Worm (Caenorhabditis elegans) whole organism, early embryonic: Measurements from ENCODE around the gene mcm-3.
A peak's percentile ranks its signal among the peaks of the same experiment; 100 is the strongest.
"Not testable (repeated sequence)": the region's sequence is repeated elsewhere in the genome, so short reads cannot be mapped to it uniquely, and the experiment has no call there.

Experiments
- B0310.2 ChIP-seq: sonication (generic microtip); optimal IDR thresholded peaks from 2 replicates; lab custom pipeline; 2016; ENCODE audit warnings: mild to moderate bottlenecking, missing genetic modification characterization, missing compliant biosample characterization
- F13C5.2 ChIP-seq: sonication (generic microtip); optimal IDR thresholded peaks from 2 replicates; lab custom pipeline; 2017; ENCODE audit warnings: mild to moderate bottlenecking, missing genetic modification characterization, inconsistent platforms, missing compliant biosample characterization
- aly-1 ChIP-seq: sonication (generic microtip); optimal IDR thresholded peaks from 2 replicates; lab custom pipeline; 2016; ENCODE audit warnings: missing genetic modification characterization, missing compliant biosample characterization
- ama-1 ChIP-seq: fragments of 150-350 bp; optimal IDR thresholded peaks from 2 replicates; lab custom pipeline; 2014
- ceh-13 ChIP-seq: fragments of 200-800 bp; sonication (Bioruptor generic); optimal IDR thresholded peaks from 2 replicates; lab custom pipeline; 2018; ENCODE audit warnings: mild to moderate bottlenecking, missing genetic modification characterization, missing compliant biosample characterization
- ceh-36 ChIP-seq: sonication (generic microtip); optimal IDR thresholded peaks from 2 replicates; lab custom pipeline; 2016; ENCODE audit warnings: missing genetic modification characterization, inconsistent platforms, missing compliant biosample characterization
- ets-7 ChIP-seq: sonication (generic microtip); optimal IDR thresholded peaks from 2 replicates; lab custom pipeline; 2016; ENCODE audit warnings: missing genotype, missing genetic modification characterization, missing compliant biosample characterization
- flt-1 ChIP-seq: fragments of 200-800 bp; sonication (Bioruptor generic); IDR thresholded peaks from 2 replicates; pipeline ENCODE4 v1.3.6; 2022; ENCODE audit warnings: missing genetic modification characterization, missing compliant biosample characterization
- hmbx-1 ChIP-seq: sonication (generic microtip); optimal IDR thresholded peaks from 2 replicates; lab custom pipeline; 2016; ENCODE audit warnings: mild to moderate bottlenecking, missing genetic modification characterization, missing compliant biosample characterization
- hmg-4 ChIP-seq: fragments of 200-800 bp; sonication (Bioruptor generic); optimal IDR thresholded peaks from 2 replicates; lab custom pipeline; 2018; ENCODE audit warnings: mild to moderate bottlenecking, missing genetic modification characterization, missing compliant biosample characterization
- hnd-1 ChIP-seq: sonication (generic microtip); optimal IDR thresholded peaks from 2 replicates; lab custom pipeline; 2016; ENCODE audit warnings: missing genetic modification characterization, missing compliant biosample characterization
- pes-1 ChIP-seq: fragments of 200-800 bp; sonication (Bioruptor generic); IDR thresholded peaks from 2 replicates; pipeline ENCODE4 v1.3.6; 2022; ENCODE audit warnings: missing genetic modification reagents, missing genetic modification characterization, missing compliant biosample characterization
- scrt-1 ChIP-seq: fragments of 200-800 bp; sonication (Bioruptor generic); IDR thresholded peaks from 2 replicates; pipeline ENCODE4 v1.3.6; 2022; ENCODE audit warnings: missing genetic modification characterization, missing compliant biosample characterization
- sea-1 ChIP-seq: fragments of 200-800 bp; sonication (Bioruptor generic); conservative IDR thresholded peaks from 2 replicates; pipeline ENCODE4 v1.3.6; 2022; ENCODE audit warnings: missing genetic modification characterization, missing compliant biosample characterization
- tbx-11 ChIP-seq: fragments of 200-800 bp; sonication (Bioruptor generic); IDR thresholded peaks from 2 replicates; pipeline ENCODE4 v1.3.6; 2022; ENCODE audit warnings: missing genetic modification characterization, missing compliant biosample characterization
- tbx-37 ChIP-seq: fragments of 200-800 bp; sonication (Bioruptor generic); conservative IDR thresholded peaks from 2 replicates; pipeline ENCODE4 v1.3.6; 2022; ENCODE audit warnings: missing genetic modification reagents, missing genetic modification characterization, missing compliant biosample characterization
- tra-4 ChIP-seq: sonication (generic microtip); optimal IDR thresholded peaks from 2 replicates; lab custom pipeline; 2017; ENCODE audit warnings: missing genetic modification characterization, missing compliant biosample characterization

The mcm-3 gene

DNA sequence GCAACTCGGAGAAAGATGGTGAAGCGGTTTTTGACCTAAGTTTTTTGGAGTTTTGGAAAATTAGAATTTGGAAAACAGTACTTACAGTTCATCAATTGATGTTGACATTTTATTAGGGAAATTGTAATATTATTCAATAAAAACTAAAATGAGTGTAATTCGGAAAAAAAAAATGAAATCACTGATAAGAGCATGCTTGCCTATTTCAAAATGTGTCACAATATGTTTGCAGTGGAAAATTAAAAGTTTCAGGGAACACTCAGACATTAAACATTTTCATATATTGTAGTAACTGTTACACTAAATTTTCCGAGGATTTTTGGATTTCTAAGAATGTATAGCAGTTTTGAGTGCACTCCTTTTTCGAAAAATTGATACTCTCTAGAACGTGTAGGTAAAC is 7.0 kb downstream of the mcm-3 start, which contains the start of the genes fbxa-82 and C25D7.5:
Gene fbxa-82 (minus strand): TSS at position 163 of the 400 bp plus-strand sequence.
Gene C25D7.5 (plus strand): TSS at position 283 of the 400 bp plus-strand sequence.
- TF ChIP-seq ceh-13 (GFP tag; lab: Kevin White, UChicago) (no peak), tra-4 (tag; lab: Kevin White, UChicago) (no peak), tbx-37 (no peak), hnd-1 (tag; lab: Kevin White, UChicago) (no peak), sea-1 (GFP tag; lab: Robert Waterston, UW) (no peak), hmbx-1 (tag; lab: Kevin White, UChicago) (no peak), pes-1 (GFP tag; lab: Robert Waterston, UW) (no peak), F13C5.2 (tag; lab: Kevin White, UChicago) (no peak), scrt-1 (GFP tag; lab: Robert Waterston, UW) (no peak)

DNA sequence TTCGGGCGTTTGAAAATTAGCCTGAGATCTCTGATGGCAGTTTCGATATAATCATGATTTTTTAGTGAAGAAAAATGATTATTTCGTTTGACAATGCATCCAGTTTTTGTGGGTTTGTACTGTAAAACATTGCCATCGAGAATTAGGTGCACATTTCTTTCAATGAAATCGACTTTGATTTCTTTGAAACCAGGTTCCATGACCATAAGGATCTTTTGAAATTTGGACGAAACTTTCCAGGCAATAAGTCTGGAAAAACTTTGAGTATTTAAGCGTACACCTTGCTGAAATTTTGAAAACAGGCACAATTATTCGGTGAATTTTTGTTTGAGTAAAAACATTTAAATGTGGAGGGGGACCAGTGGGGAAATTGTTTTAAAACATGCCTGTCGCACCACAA is 7.7 kb downstream of the mcm-3 start:
- TF ChIP-seq B0310.2 (tag; lab: Kevin White, UChicago) (no peak), ceh-13 (GFP tag; lab: Kevin White, UChicago) (no peak), hnd-1 (tag; lab: Kevin White, UChicago) (no peak), ama-1 (lab: Kevin White, UChicago) (no peak), tbx-11 (GFP tag; lab: Robert Waterston, UW) (no peak), F13C5.2 (tag; lab: Kevin White, UChicago) (no peak), pes-1 (GFP tag; lab: Robert Waterston, UW) (no peak), tra-4 (tag; lab: Kevin White, UChicago) (no peak), tbx-37 (no peak), sea-1 (GFP tag; lab: Robert Waterston, UW) (no peak), hmbx-1 (tag; lab: Kevin White, UChicago) (no peak), aly-1 (no peak), hmg-4 (GFP tag; lab: Kevin White, UChicago) (no peak), flt-1 (GFP tag; lab: Robert Waterston, UW) (no peak), ets-7 (tag; lab: Kevin White, UChicago) (no peak), ceh-36 (tag; lab: Kevin White, UChicago) (no peak), scrt-1 (GFP tag; lab: Robert Waterston, UW) (no peak)

DNA sequence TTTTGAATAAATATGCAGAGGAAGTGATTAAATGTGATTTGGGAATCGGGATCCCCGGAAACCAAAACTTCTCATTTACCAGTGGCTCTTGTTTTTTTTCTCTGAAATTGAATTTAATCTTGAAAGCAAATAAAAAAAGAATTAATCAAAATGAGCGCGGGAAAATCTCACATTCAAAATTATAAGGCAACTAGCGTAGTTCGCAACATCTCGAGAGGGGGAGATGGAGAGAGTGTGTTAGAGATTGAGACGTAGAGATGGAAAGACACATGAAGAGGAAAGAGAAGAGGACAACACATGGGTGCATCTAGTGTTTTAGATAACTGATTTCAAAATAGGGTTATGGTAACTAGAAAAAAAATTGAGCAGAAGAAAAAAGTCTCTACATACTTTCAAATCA is 11.3 kb downstream of the mcm-3 start, which contains the start of gene sdc-3:
Gene sdc-3 (minus strand): TSS at position 101 of the 400 bp plus-strand sequence.
- no peak for TF ChIP-seq tbx-37

DNA sequence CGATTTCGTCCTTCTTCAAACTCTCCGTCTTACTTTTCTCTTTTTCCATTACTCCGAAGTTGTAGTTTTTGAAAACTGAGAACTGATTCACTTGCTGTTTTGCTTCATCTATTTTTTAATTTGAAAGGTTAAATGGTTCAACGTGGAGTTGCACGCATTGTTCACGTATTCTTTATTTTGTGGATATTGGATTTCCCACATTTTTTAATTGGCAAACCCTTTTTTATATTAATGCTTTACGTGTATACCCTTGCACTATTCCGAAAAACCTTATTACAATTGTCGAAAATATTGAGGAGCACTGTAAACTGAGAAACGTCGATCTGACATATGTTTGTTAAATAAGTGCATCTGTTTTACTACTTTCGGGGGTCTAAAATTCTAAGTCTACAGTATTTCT is 22.6 kb downstream of the mcm-3 start, which contains the start of gene melo-3:
Gene melo-3 (minus strand): TSS at position 101 of the 400 bp plus-strand sequence.
- not testable (repeated sequence) for TF ChIP-seq aly-1; ceh-13 (GFP tag; lab: Kevin White, UChicago); ets-7 (tag; lab: Kevin White, UChicago)

DNA sequence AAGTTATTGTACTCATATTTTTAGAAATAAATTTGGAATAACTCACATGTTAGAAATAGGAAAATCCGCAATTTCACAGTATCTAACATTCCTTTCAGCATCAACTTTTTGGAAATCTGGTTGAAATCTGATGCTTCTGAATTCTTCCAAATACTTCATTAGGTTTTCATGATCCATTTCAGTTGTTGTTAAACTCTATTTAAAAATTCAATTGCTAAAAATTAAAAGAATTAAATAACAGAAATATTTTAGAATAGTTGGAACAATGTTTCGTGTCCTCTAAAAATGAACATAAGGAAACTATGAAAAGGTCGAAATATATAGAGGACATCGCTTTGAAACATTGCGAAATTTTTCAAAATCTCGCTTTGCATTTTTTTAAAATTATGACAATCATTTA is 28.0 kb downstream of the mcm-3 start, which contains the start of gene cng-1:
Gene cng-1 (minus strand): TSS at position 101 of the 400 bp plus-strand sequence.
- not testable (repeated sequence) for TF ChIP-seq flt-1 (GFP tag; lab: Robert Waterston, UW); tra-4 (tag; lab: Kevin White, UChicago); B0310.2 (tag; lab: Kevin White, UChicago)

DNA sequence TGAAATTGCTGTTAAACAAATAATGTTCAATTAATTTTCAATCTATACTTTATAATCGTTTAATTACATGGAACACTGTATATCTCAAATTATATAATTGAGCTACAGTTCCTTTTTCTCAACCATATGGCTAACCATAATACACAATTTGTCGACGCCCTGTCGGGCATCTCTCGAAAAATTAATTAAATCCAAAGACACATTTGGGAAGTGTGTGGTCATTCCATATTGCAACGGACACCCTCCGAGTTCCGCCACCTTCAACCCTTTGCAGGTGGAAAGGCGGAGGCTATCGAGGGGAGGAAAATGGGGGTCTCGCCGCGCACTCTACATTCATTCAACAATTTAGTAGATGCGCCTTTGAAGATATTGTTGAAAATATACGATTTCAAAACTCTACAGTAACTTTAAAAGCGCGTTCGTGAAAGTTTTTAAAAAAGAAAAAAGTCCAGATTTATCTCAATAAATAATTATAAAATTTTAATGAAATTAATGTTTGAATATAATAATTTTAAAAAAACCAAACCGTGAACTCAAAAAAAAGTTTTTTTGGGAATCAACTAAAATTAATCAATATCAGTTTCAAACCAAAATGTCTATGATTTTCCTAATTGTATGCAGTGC is 30.4 kb downstream of the mcm-3 start, which contains the start of gene F14H8.8:
Gene F14H8.8 (plus strand): TSS at position 574 of the 624 bp plus-strand sequence.
- TF ChIP-seq tbx-11 (GFP tag; lab: Robert Waterston, UW), result no peak
- TF ChIP-seq hmbx-1 (tag; lab: Kevin White, UChicago), result no peak
- TF ChIP-seq ceh-36 (tag; lab: Kevin White, UChicago), result peak; percentile 2
- TF ChIP-seq flt-1 (GFP tag; lab: Robert Waterston, UW), result no peak
- peak; percentile 12 for TF ChIP-seq hmg-4 (GFP tag; lab: Kevin White, UChicago)
- no peak for TF ChIP-seq ets-7 (tag; lab: Kevin White, UChicago)
- no peak for TF ChIP-seq pes-1 (GFP tag; lab: Robert Waterston, UW)

DNA sequence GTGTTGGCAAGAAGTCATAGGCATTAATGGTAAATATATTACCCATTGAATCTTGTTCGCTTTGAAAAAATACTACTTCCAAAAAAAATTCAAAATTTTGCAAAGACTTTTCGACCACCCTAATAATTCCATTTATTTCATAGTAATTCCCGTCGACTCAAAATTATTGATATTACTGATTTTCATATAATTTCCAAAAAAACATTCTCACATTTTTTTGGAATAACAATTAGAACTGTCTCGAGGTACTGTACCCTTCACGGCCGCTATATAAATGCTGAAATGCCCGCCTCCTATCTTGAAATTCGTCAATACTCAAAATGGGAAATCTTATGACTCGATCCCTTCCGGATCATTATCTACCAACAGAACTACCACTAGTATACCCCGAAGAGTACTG is 35.9 kb downstream of the mcm-3 start, which contains the start of gene F14H8.4:
Gene F14H8.4 (plus strand): TSS at position 301 of the 400 bp plus-strand sequence.
- TF ChIP-seq sea-1 (GFP tag; lab: Robert Waterston, UW) (no peak), scrt-1 (GFP tag; lab: Robert Waterston, UW) (no peak), hmg-4 (GFP tag; lab: Kevin White, UChicago) (no peak), F13C5.2 (tag; lab: Kevin White, UChicago) (no peak), ama-1 (lab: Kevin White, UChicago) (no peak), hnd-1 (tag; lab: Kevin White, UChicago) (no peak), B0310.2 (tag; lab: Kevin White, UChicago) (no peak), tbx-11 (GFP tag; lab: Robert Waterston, UW) (no peak)

DNA sequence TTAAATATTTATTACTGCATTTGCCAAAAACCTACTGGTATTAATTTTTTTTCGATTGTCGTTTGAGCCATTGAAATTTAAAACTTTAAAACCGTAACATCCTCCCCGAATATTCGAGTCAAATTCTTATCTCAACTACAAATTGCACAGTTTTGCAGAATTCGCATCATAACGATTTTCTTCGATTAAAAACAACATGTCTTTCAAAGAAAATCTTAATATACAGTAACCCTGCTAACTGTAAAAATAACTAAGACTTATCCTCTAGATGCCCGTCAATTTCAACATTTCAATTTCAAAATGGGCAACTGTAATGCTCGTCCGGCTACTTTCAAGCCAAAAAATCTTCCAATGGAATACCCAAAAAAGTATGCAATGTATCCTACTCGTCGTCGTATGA is 38.7 kb downstream of the mcm-3 start, which contains the start of gene F14H8.5:
Gene F14H8.5 (plus strand): TSS at position 301 of the 400 bp plus-strand sequence.
- no peak for TF ChIP-seq tbx-11 (GFP tag; lab: Robert Waterston, UW)
- TF ChIP-seq flt-1 (GFP tag; lab: Robert Waterston, UW), result no peak
- no peak for TF ChIP-seq pes-1 (GFP tag; lab: Robert Waterston, UW)
- no peak for TF ChIP-seq hnd-1 (tag; lab: Kevin White, UChicago)
- no peak for TF ChIP-seq scrt-1 (GFP tag; lab: Robert Waterston, UW)
- TF ChIP-seq ceh-13 (GFP tag; lab: Kevin White, UChicago), result no peak
- TF ChIP-seq tbx-37, result no peak
- TF ChIP-seq F13C5.2 (tag; lab: Kevin White, UChicago), result no peak
- TF ChIP-seq B0310.2 (tag; lab: Kevin White, UChicago), result no peak
- no peak for TF ChIP-seq sea-1 (GFP tag; lab: Robert Waterston, UW)
- TF ChIP-seq tra-4 (tag; lab: Kevin White, UChicago), result no peak
- TF ChIP-seq ceh-36 (tag; lab: Kevin White, UChicago), result no peak
- no peak for TF ChIP-seq hmbx-1 (tag; lab: Kevin White, UChicago)
- no peak for TF ChIP-seq ama-1 (lab: Kevin White, UChicago)
